Worm (Caenorhabditis elegans): Measurements from ENCODE around the gene srh-10.

DNA sequence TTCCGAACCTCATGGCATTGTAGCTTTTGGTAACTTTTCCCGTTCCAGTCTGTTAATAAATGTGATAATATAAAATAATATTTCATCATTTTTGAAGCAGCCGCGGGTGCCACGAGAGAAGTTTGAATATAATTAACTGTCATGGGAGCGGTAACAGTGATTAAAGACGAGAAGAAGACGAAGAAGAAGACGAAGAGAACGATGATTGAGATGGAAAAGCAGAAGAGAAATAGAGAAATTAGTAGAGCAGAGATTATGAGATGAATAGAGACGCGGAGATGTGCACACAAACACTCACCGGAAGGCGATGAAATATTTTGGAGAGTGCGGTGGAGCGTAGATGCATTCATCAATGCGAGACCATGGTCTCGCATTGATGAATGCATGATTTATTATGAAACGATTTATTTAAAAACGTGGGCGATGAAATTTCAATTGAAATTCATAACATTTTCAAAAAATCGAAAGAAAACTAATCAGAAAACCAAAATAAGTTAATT lies 13.7 kb downstream of the srh-10 start, which contains the start of gene seip-1:
- TF ChIP-seq nhr-76 (tag; optimal IDR thresholded peaks at IDR 0.05) (no peak), mep-1 (tag; optimal IDR thresholded peaks at IDR 0.05) (peak; percentile 91), ztf-11 (tag; optimal IDR thresholded peaks at IDR 0.05) (no peak), lin-13 (tag; optimal IDR thresholded peaks at IDR 0.05) (peak; percentile 52), ceh-43 (GFP tag; optimal IDR thresholded peaks at IDR 0.05) (no peak), nhr-28 (tag; optimal IDR thresholded peaks at IDR 0.05) (no peak)

Data from whole organism, mixed stage, embryonic.